Fruit fly (Drosophila melanogaster): ENCODE results near the gene Gabat.

The Gabat gene

DNA sequence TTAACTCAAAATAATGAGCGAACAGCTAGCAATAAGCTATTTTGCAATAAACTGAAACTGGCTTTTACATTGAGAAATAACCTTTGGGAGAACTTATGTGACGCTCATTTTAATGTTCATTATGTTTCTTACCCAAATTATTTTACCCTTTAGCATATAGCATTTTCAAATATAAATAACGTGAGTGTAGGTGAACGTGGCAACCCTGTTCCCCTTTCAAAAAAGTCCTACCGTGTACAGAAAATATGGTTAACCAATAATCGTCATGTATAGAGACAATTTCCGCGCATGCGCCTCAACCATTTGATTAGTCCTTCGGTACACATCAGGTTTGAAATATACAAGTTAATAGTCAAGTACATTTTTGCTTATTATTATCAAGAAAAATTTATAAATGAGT, 6.5 kb downstream of the Gabat start (continued):
- TF ChIP-seq MESR4 (GFP tag; optimal IDR thresholded peaks at IDR 0.05), result no peak
- TF ChIP-seq Med (GFP tag), result peak; percentile 50
- TF ChIP-seq CG13894 (tag; optimal IDR thresholded peaks at IDR 0.05), result peak; percentile 42
- 0 out of 2 replicates have a peak, but pooled peaks have one; percentile 16 for TF ChIP-seq CG13287 (GFP tag; IDR thresholded peaks at IDR 0.05; ENCODE audit: partially characterized antibody)
- TF ChIP-seq CG4282 (GFP tag; optimal IDR thresholded peaks at IDR 0.05), result no peak
- TF ChIP-seq CG8290 (GFP tag; optimal IDR thresholded peaks at IDR 0.05), result no peak
- peak in 1 of 2 experiments; percentile 27 for TF ChIP-seq CG8290 (tag; optimal IDR thresholded peaks at IDR 0.05)
- no peak for TF ChIP-seq CG6254 (GFP tag; optimal IDR thresholded peaks at IDR 0.05)
- TF ChIP-seq stwl (tag; optimal IDR thresholded peaks at IDR 0.05), result peak; percentile 35
- TF ChIP-seq Hr51 (GFP tag; optimal IDR thresholded peaks at IDR 0.05), result no peak
- peak; percentile 61 for TF ChIP-seq Nf-YC (tag; optimal IDR thresholded peaks at IDR 0.05)

DNA sequence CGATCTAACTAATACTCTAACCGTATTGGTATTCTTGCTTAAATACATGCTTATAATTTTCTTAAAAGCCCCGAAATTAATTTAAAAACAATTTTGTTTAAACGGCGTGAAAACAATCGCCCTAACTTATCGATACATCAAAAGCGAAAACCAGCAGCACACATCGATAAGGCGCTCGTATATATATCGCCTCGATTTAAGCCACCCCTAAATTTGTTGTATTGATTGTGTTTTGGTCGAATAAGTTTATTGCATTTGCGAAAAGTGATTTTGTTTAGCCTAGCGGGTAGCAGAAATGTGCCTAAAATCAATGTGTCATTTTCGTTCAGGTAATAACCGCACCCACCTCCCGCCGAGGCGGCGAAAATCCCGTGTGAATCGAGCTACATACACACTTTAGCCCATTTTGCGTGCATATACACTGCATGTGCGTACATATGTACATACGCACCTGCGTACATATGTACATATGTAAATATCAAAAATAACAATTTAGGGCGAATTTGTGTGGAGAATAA, 8.7 kb downstream of the Gabat start, which contains the start of the genes CG7646 and Nca:
CG7646 (plus strand) TSS at position 174 of the 518 bp plus-strand sequence.
Nca (plus strand) TSS at position 174 of the 518 bp plus-strand sequence.
- TF ChIP-seq maf-S (GFP tag; optimal IDR thresholded peaks at IDR 0.05), result no peak
- no peak for TF ChIP-seq CG10462 (GFP tag; optimal IDR thresholded peaks at IDR 0.05)
- no peak for TF ChIP-seq vvl (GFP tag; IDR thresholded peaks at IDR 0.05)
- no peak for TF ChIP-seq D (optimal IDR thresholded peaks at IDR 0.05)
- TF ChIP-seq D (GFP tag; optimal IDR thresholded peaks at IDR 0.05), result no peak
- TF ChIP-seq dm (GFP tag; optimal IDR thresholded peaks at IDR 0.05), result no peak
- TF ChIP-seq Oli (tag; optimal IDR thresholded peaks at IDR 0.05), result no peak
- TF ChIP-seq phol (tag; optimal IDR thresholded peaks at IDR 0.05), result peak; percentile 13
- TF ChIP-seq lbe (GFP tag; optimal IDR thresholded peaks at IDR 0.05), result no peak
- peak; percentile 74 for TF ChIP-seq CG1603 (tag; optimal IDR thresholded peaks at IDR 0.05)
- peak; percentile 69; the same call in 1 of the 2 replicates for TF ChIP-seq nerfin-2 (GFP tag; IDR thresholded peaks at IDR 0.05; ENCODE audit: partially characterized antibody)
- TF ChIP-seq mirr (GFP tag; optimal IDR thresholded peaks at IDR 0.05), result peak; percentile 50
- no peak for TF ChIP-seq CG1233 (GFP tag; optimal IDR thresholded peaks at IDR 0.05)
- TF ChIP-seq CG16863 (GFP tag; optimal IDR thresholded peaks at IDR 0.05), result no peak
- no peak for TF ChIP-seq abd-A (tag; optimal IDR thresholded peaks at IDR 0.05)
- no peak for TF ChIP-seq CG17568 (GFP tag; optimal IDR thresholded peaks at IDR 0.05)
- peak; percentile 27 for TF ChIP-seq gem (tag; optimal IDR thresholded peaks at IDR 0.05)
- no peak for TF ChIP-seq CG3847 (GFP tag; IDR thresholded peaks at IDR 0.05)
- TF ChIP-seq B-H1 (GFP tag; IDR thresholded peaks at IDR 0.05), result no peak; the same call in 2 of the 3 replicates
- no peak for TF ChIP-seq Mrtf (GFP tag; IDR thresholded peaks at IDR 0.05)
- TF ChIP-seq Aef1 (GFP tag; IDR thresholded peaks at IDR 0.05), result no peak
- no peak for TF ChIP-seq CG11398 (GFP tag; optimal IDR thresholded peaks at IDR 0.05)
- TF ChIP-seq gcm2 (GFP tag; optimal IDR thresholded peaks at IDR 0.05), result no peak
- no peak for TF ChIP-seq hth (optimal IDR thresholded peaks at IDR 0.05)
- peak; percentile 94 for TF ChIP-seq CG13287 (GFP tag; IDR thresholded peaks at IDR 0.05; ENCODE audit: partially characterized antibody)
- TF ChIP-seq CG16779 (GFP tag; IDR thresholded peaks at IDR 0.05), result no peak
- no peak for TF ChIP-seq otp (GFP tag; IDR thresholded peaks at IDR 0.05)
- no peak for TF ChIP-seq Sox102F (GFP tag; optimal IDR thresholded peaks at IDR 0.05)
- no peak for TF ChIP-seq CG9609 (GFP tag; optimal IDR thresholded peaks at IDR 0.05)
- TF ChIP-seq jing (GFP tag; optimal IDR thresholded peaks at IDR 0.05), result no peak
- no peak for TF ChIP-seq CG10431 (GFP tag; optimal IDR thresholded peaks at IDR 0.05)
- TF ChIP-seq CG17802 (tag; optimal IDR thresholded peaks at IDR 0.05), result no peak
- TF ChIP-seq CG12659 (GFP tag; optimal IDR thresholded peaks at IDR 0.05), result peak; percentile 50
- peak; percentile 51 for TF ChIP-seq CrebB (tag; optimal IDR thresholded peaks at IDR 0.05)
- TF ChIP-seq CG14667 (GFP tag; IDR thresholded peaks at IDR 0.05), result no peak
- TF ChIP-seq ttk (GFP tag; IDR thresholded peaks at IDR 0.05), result no peak
- no peak for TF ChIP-seq CG4360 (GFP tag; IDR thresholded peaks at IDR 0.05)
- TF ChIP-seq Doc2 (GFP tag; IDR thresholded peaks at IDR 0.05), result no peak
- TF ChIP-seq lilli (GFP tag; optimal IDR thresholded peaks at IDR 0.05), result peak; percentile 17
- TF ChIP-seq CG4730 (GFP tag; IDR thresholded peaks at IDR 0.05), result no peak
- no peak for TF ChIP-seq Ravus (GFP tag; IDR thresholded peaks at IDR 0.05)
